Worm (Caenorhabditis elegans): ENCODE results near the gene gon-1.

DNA sequence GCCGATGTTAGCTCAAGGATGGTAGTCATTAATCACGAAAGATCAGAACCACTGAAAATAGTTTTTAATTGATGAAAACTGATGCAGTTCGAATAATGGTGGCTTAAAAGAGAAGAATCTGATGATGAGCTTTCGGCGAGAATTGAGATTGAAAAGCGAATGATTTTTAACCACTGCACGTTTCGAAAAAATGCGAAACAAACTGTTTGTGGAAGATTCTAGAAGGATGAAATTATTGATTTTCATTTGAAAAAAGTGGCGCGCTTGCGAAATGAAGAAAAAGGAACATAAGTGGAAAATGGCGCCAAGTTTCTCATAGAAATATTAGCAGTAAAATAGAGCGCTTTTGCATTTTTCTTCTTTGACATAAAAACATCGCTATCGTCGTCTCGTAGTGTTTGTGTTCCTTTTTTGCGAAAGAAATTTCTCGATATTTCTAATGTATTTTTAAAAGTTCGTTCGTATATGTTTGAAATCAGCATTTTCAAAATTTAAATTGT, 41.7 kb upstream of the gon-1 start, which contains the start of gene uba-1:
- TF ChIP-seq tlf-1 (GFP tag; optimal IDR thresholded peaks at IDR 0.05) (peak; percentile 87), pha-4 (tag; optimal IDR thresholded peaks at IDR 0.05) (no peak), ama-1 (optimal IDR thresholded peaks at IDR 0.05) (no peak), ama-1 (GFP tag; optimal IDR thresholded peaks at IDR 0.05) (peak; percentile 28 to 37), lsl-1 (GFP tag; optimal IDR thresholded peaks at IDR 0.05) (peak; percentile 70)
